Fruit fly (Drosophila melanogaster): Measurements from ENCODE around the gene stet.
A peak's percentile ranks its signal among the peaks of the same experiment; 100 is the strongest.

The stet gene

dm6 chr3L:1484747-1485146 lies 4.6 kb downstream of the stet start:
- TF ChIP-seq Hr38 (GFP tag; optimal IDR thresholded peaks at IDR 0.05) (no peak), Sox15 (GFP tag; optimal IDR thresholded peaks at IDR 0.05) (no peak), CG10669 (GFP tag; optimal IDR thresholded peaks at IDR 0.05) (peak; percentile 28), CG34406 (GFP tag; optimal IDR thresholded peaks at IDR 0.05) (no peak), Sox102F (GFP tag; optimal IDR thresholded peaks at IDR 0.05) (no peak), Hr39 (GFP tag; optimal IDR thresholded peaks at IDR 0.05) (no peak), fd85E (GFP tag; optimal IDR thresholded peaks at IDR 0.05) (no peak), Lpt (GFP tag; optimal IDR thresholded peaks at IDR 0.05) (no peak), CG8319 (GFP tag; optimal IDR thresholded peaks at IDR 0.05) (no peak), CG8632 (GFP tag; optimal IDR thresholded peaks at IDR 0.05) (no peak), CG7368 (GFP tag; optimal IDR thresholded peaks at IDR 0.05) (no peak), CG11902 (GFP tag; optimal IDR thresholded peaks at IDR 0.05) (no peak), CG6854 (GFP tag; optimal IDR thresholded peaks at IDR 0.05) (no peak), CG8119 (GFP tag; IDR thresholded peaks at IDR 0.05) (no peak), CG1621 (tag; optimal IDR thresholded peaks at IDR 0.05) (no peak), net (GFP tag; optimal IDR thresholded peaks at IDR 0.05) (no peak), dsx (GFP tag; optimal IDR thresholded peaks at IDR 0.05; ENCODE audit: poor library complexity, severe bottlenecking) (no peak), Smox (GFP tag; optimal IDR thresholded peaks at IDR 0.05) (no peak), CG6808 (GFP tag; optimal IDR thresholded peaks at IDR 0.05) (peak; percentile 28), CG6163 (GFP tag; IDR thresholded peaks at IDR 0.05) (peak; percentile 57), Met (GFP tag; optimal IDR thresholded peaks at IDR 0.05) (no peak), CG31627 (GFP tag; optimal IDR thresholded peaks at IDR 0.05) (no peak), CG11762 (GFP tag; optimal IDR thresholded peaks at IDR 0.05; ENCODE audit: insufficient read depth) (no peak), CG6792 (GFP tag; optimal IDR thresholded peaks at IDR 0.05) (no peak), fkh (GFP tag; optimal IDR thresholded peaks at IDR 0.05) (no peak), achi (GFP tag; optimal IDR thresholded peaks at IDR 0.05) (peak; percentile 35), Eip75B (GFP tag; optimal IDR thresholded peaks at IDR 0.05) (peak; percentile 11), OdsH (GFP tag; optimal IDR thresholded peaks at IDR 0.05) (no peak), CG3032 (tag; optimal IDR thresholded peaks at IDR 0.05) (peak; percentile 37), CG3919 (GFP tag; optimal IDR thresholded peaks at IDR 0.05) (peak; percentile 62), Sox14 (GFP tag; optimal IDR thresholded peaks at IDR 0.05) (no peak), Ets96B (tag; optimal IDR thresholded peaks at IDR 0.05) (peak; percentile 56), vri (GFP tag; optimal IDR thresholded peaks at IDR 0.05) (no peak), eg (GFP tag; IDR thresholded peaks at IDR 0.05) (no peak), ss (GFP tag; optimal IDR thresholded peaks at IDR 0.05) (no peak), Blimp-1 (GFP tag; optimal IDR thresholded peaks at IDR 0.05) (no peak), Eip93F (GFP tag; optimal IDR thresholded peaks at IDR 0.05) (no peak), CG15336 (GFP tag; IDR thresholded peaks at IDR 0.05) (no peak), CG10631 (GFP tag; optimal IDR thresholded peaks at IDR 0.05) (peak; percentile 2), Ets21C (GFP tag; optimal IDR thresholded peaks at IDR 0.05) (no peak), dac (GFP tag; optimal IDR thresholded peaks at IDR 0.05) (no peak), spab (GFP tag; optimal IDR thresholded peaks at IDR 0.05) (peak; percentile 36), pdm3 (GFP tag; optimal IDR thresholded peaks at IDR 0.05) (no peak), acj6 (GFP tag; optimal IDR thresholded peaks at IDR 0.05) (no peak), Gug (GFP tag; IDR thresholded peaks at IDR 0.05) (peak; percentile 18; the same call in 1 of the 2 replicates), svp (GFP tag) (peak; percentile 62), CG32006 (GFP tag; optimal IDR thresholded peaks at IDR 0.05) (no peak), CG16779 (tag; optimal IDR thresholded peaks at IDR 0.05) (peak; percentile 17), CG9139 (GFP tag; optimal IDR thresholded peaks at IDR 0.05) (no peak), cyc (GFP tag; optimal IDR thresholded peaks at IDR 0.05) (peak; percentile 29), Eip78C (GFP tag) (peak; percentile 40), lz (GFP tag; optimal IDR thresholded peaks at IDR 0.05) (no peak), esn (GFP tag; optimal IDR thresholded peaks at IDR 0.05) (no peak)
